Fruit fly (Drosophila melanogaster): Measurements from ENCODE around the gene CG11267.

The CG11267 gene

dm6 chr3L:13044335-13044814 is 28.5 kb downstream of the CG11267 start, which contains the start of gene Syx13:
Gene Syx13 (plus strand): TSS chr3L:13044434.
- TF ChIP-seq CrebA (GFP tag; optimal IDR thresholded peaks at IDR 0.05; ENCODE audit: borderline replicate concordance) (no peak), usp (GFP tag; optimal IDR thresholded peaks at IDR 0.05) (no peak), Hnf4 (GFP tag; optimal IDR thresholded peaks at IDR 0.05) (no peak), fru (GFP tag; optimal IDR thresholded peaks at IDR 0.05) (peak; percentile 15), Dfd (GFP tag; optimal IDR thresholded peaks at IDR 0.05) (no peak), Sp1 (GFP tag; optimal IDR thresholded peaks at IDR 0.05) (peak; percentile 44), CG9705 (GFP tag; optimal IDR thresholded peaks at IDR 0.05) (no peak), tai (GFP tag; optimal IDR thresholded peaks at IDR 0.05) (no peak), pan (optimal IDR thresholded peaks at IDR 0.05) (no peak), CG32264 (GFP tag; optimal IDR thresholded peaks at IDR 0.05) (no peak), rgr (GFP tag; optimal IDR thresholded peaks at IDR 0.05) (peak; percentile 7), GATAd (GFP tag; optimal IDR thresholded peaks at IDR 0.05) (no peak), Vsx2 (GFP tag; optimal IDR thresholded peaks at IDR 0.05; ENCODE audit: partially characterized antibody) (no peak), sage (GFP tag; optimal IDR thresholded peaks at IDR 0.05) (no peak), psq (GFP tag; optimal IDR thresholded peaks at IDR 0.05) (peak; percentile 60), N (GFP tag; optimal IDR thresholded peaks at IDR 0.05) (peak; percentile 71), HLH106 (tag; optimal IDR thresholded peaks at IDR 0.05) (peak; percentile 36), foxo (GFP tag; optimal IDR thresholded peaks at IDR 0.05) (peak in 1 of 2 experiments; percentile 41), jim (GFP tag; optimal IDR thresholded peaks at IDR 0.05) (no peak), Rel (GFP tag; optimal IDR thresholded peaks at IDR 0.05) (no peak), Rel (tag; optimal IDR thresholded peaks at IDR 0.05) (peak; percentile 98), lola (GFP tag; optimal IDR thresholded peaks at IDR 0.05) (no peak), Mio (GFP tag; optimal IDR thresholded peaks at IDR 0.05) (no peak), Hr83 (GFP tag; optimal IDR thresholded peaks at IDR 0.05; ENCODE audit: poor library complexity, severe bottlenecking) (no peak), Dif (GFP tag; optimal IDR thresholded peaks at IDR 0.05; ENCODE audit: partially characterized antibody) (peak; percentile 33), sv (GFP tag; optimal IDR thresholded peaks at IDR 0.05) (no peak), br (GFP tag; optimal IDR thresholded peaks at IDR 0.05) (no peak), brk (GFP tag; optimal IDR thresholded peaks at IDR 0.05) (no peak), woc (GFP tag; optimal IDR thresholded peaks at IDR 0.05) (no peak), dsf (GFP tag; optimal IDR thresholded peaks at IDR 0.05; ENCODE audit: borderline replicate concordance) (no peak), dl (GFP tag; optimal IDR thresholded peaks at IDR 0.05; ENCODE audit: insufficient read depth in 1 of 2, partially characterized antibody in 2 of 2) (no peak), Myc (optimal IDR thresholded peaks at IDR 0.05) (no peak), Jra (GFP tag; optimal IDR thresholded peaks at IDR 0.05) (peak; percentile 29), h (GFP tag; optimal IDR thresholded peaks at IDR 0.05) (peak; percentile 34), Abd-B (GFP tag; optimal IDR thresholded peaks at IDR 0.05) (no peak), OdsH (GFP tag; optimal IDR thresholded peaks at IDR 0.05) (peak; percentile 42), Hr78 (GFP tag; optimal IDR thresholded peaks at IDR 0.05) (no peak), ey (GFP tag; optimal IDR thresholded peaks at IDR 0.05) (no peak), dmrt93B (GFP tag; optimal IDR thresholded peaks at IDR 0.05) (no peak)

- TF ChIP-seq lola (GFP tag; optimal IDR thresholded peaks at IDR 0.05) (no peak), Vsx2 (GFP tag; optimal IDR thresholded peaks at IDR 0.05; ENCODE audit: partially characterized antibody) (no peak), CG9705 (GFP tag; optimal IDR thresholded peaks at IDR 0.05) (no peak), Hr83 (GFP tag; optimal IDR thresholded peaks at IDR 0.05; ENCODE audit: poor library complexity, severe bottlenecking) (no peak), h (GFP tag; optimal IDR thresholded peaks at IDR 0.05) (no peak), HLH106 (tag; optimal IDR thresholded peaks at IDR 0.05) (no peak), Mio (GFP tag; optimal IDR thresholded peaks at IDR 0.05) (no peak), Dif (GFP tag; optimal IDR thresholded peaks at IDR 0.05; ENCODE audit: partially characterized antibody) (no peak), dmrt93B (GFP tag; optimal IDR thresholded peaks at IDR 0.05) (no peak), ey (GFP tag; optimal IDR thresholded peaks at IDR 0.05) (no peak)
Measured at dm6 chr3L:13046758-13047157, 30.9 kb downstream of the CG11267 start, which contains the start of gene CG11279. Gene CG11279 (plus strand): TSS chr3L:13046977.
